Fruit fly (Drosophila melanogaster): Measurements from ENCODE around the gene CG5946.

Gene CG5946

dm6 chr3L:11869328-11869727 lies 47.3 kb upstream of the CG5946 start (continued):
- TF ChIP-seq CG10431 (GFP tag; optimal IDR thresholded peaks at IDR 0.05), result no peak
- TF ChIP-seq CG3281 (GFP tag; optimal IDR thresholded peaks at IDR 0.05), result peak; percentile 2
- no peak for TF ChIP-seq Eip74EF (GFP tag; optimal IDR thresholded peaks at IDR 0.05)
- no peak for TF ChIP-seq D19A (tag; optimal IDR thresholded peaks at IDR 0.05)
- no peak for TF ChIP-seq CG8765 (GFP tag; IDR thresholded peaks at IDR 0.05)
- TF ChIP-seq odd (GFP tag; optimal IDR thresholded peaks at IDR 0.05), result no peak
- TF ChIP-seq CG18599 (GFP tag; optimal IDR thresholded peaks at IDR 0.05), result peak; percentile 55
- no peak for TF ChIP-seq B-H2 (GFP tag; optimal IDR thresholded peaks at IDR 0.05)
- TF ChIP-seq bowl (GFP tag; IDR thresholded peaks at IDR 0.05), result no peak
- no peak for TF ChIP-seq zen2 (GFP tag; IDR thresholded peaks at IDR 0.05; ENCODE audit: partially characterized antibody)
- no peak for TF ChIP-seq nau (GFP tag; optimal IDR thresholded peaks at IDR 0.05)
- TF ChIP-seq ro (GFP tag; IDR thresholded peaks at IDR 0.05), result no peak
- peak; percentile 51 for TF ChIP-seq CG12769 (tag; optimal IDR thresholded peaks at IDR 0.05)
- no peak for TF ChIP-seq Trl (optimal IDR thresholded peaks at IDR 0.05)
- TF ChIP-seq Trl (GFP tag; optimal IDR thresholded peaks at IDR 0.05), result no peak
- no peak for TF ChIP-seq CG14965 (GFP tag; optimal IDR thresholded peaks at IDR 0.05; ENCODE audit: borderline replicate concordance)
- TF ChIP-seq btn (GFP tag; optimal IDR thresholded peaks at IDR 0.05), result no peak
- no peak for TF ChIP-seq h (optimal IDR thresholded peaks at IDR 0.05)
- TF ChIP-seq NfI (GFP tag; optimal IDR thresholded peaks at IDR 0.05), result peak; percentile 3
- no peak for TF ChIP-seq CG17829 (tag; optimal IDR thresholded peaks at IDR 0.05)
- TF ChIP-seq cato (GFP tag; optimal IDR thresholded peaks at IDR 0.05; ENCODE audit: borderline replicate concordance), result no peak
- peak; percentile 20 for TF ChIP-seq CG7556 (GFP tag; optimal IDR thresholded peaks at IDR 0.05)
- TF ChIP-seq corto (GFP tag; optimal IDR thresholded peaks at IDR 0.05), result no peak
- no peak for TF ChIP-seq kay (GFP tag; optimal IDR thresholded peaks at IDR 0.05)
- TF ChIP-seq CG14441 (GFP tag; IDR thresholded peaks at IDR 0.05), result peak; percentile 11; the same call in 1 of the 2 replicates
- TF ChIP-seq CG10979 (tag; optimal IDR thresholded peaks at IDR 0.05), result no peak
- no peak for TF ChIP-seq CG16863 (GFP tag; optimal IDR thresholded peaks at IDR 0.05)
- TF ChIP-seq Taf1 (GFP tag; IDR thresholded peaks at IDR 0.05), result no peak
- TF ChIP-seq lmd (GFP tag; IDR thresholded peaks at IDR 0.05), result no peak; the same call in 1 of the 2 replicates
- no peak for TF ChIP-seq CG13894 (tag; optimal IDR thresholded peaks at IDR 0.05)
- TF ChIP-seq CG7745 (tag; optimal IDR thresholded peaks at IDR 0.05), result no peak
- no peak for TF ChIP-seq sc (optimal IDR thresholded peaks at IDR 0.05)
- TF ChIP-seq sc (GFP tag; optimal IDR thresholded peaks at IDR 0.05), result no peak
- no peak for TF ChIP-seq Poxn (GFP tag; IDR thresholded peaks at IDR 0.05)
- peak; percentile 39 for TF ChIP-seq Hand (GFP tag; optimal IDR thresholded peaks at IDR 0.05)
- TF ChIP-seq CG10654 (GFP tag; optimal IDR thresholded peaks at IDR 0.05), result no peak
- TF ChIP-seq pfk (GFP tag; optimal IDR thresholded peaks at IDR 0.05), result no peak
- TF ChIP-seq Side (GFP tag; optimal IDR thresholded peaks at IDR 0.05), result no peak
- no peak for TF ChIP-seq HHEX (GFP tag; optimal IDR thresholded peaks at IDR 0.05)
- TF ChIP-seq ken (GFP tag; IDR thresholded peaks at IDR 0.05), result no peak
- peak; percentile 44 for TF ChIP-seq Hmr (GFP tag; optimal IDR thresholded peaks at IDR 0.05)
- no peak for TF ChIP-seq az2 (GFP tag; optimal IDR thresholded peaks at IDR 0.05)
- no peak for TF ChIP-seq jumu (GFP tag; optimal IDR thresholded peaks at IDR 0.05)
- TF ChIP-seq GATAe (GFP tag; conservative IDR thresholded peaks at IDR 0.05), result no peak
- no peak for TF ChIP-seq CG2129 (GFP tag; IDR thresholded peaks at IDR 0.05; ENCODE audit: partially characterized antibody)
- TF ChIP-seq Hr39 (optimal IDR thresholded peaks at IDR 0.05), result no peak
- no peak for TF ChIP-seq CG11695 (GFP tag; IDR thresholded peaks at IDR 0.05)
- TF ChIP-seq CG17186 (GFP tag; optimal IDR thresholded peaks at IDR 0.05), result no peak
- no peak for TF ChIP-seq sima (GFP tag; optimal IDR thresholded peaks at IDR 0.05)
- no peak for TF ChIP-seq CG12942 (GFP tag; optimal IDR thresholded peaks at IDR 0.05)
- no peak for TF ChIP-seq fru (optimal IDR thresholded peaks at IDR 0.05)
- TF ChIP-seq CG2875 (GFP tag; optimal IDR thresholded peaks at IDR 0.05), result no peak
- TF ChIP-seq CG32532 (GFP tag; IDR thresholded peaks at IDR 0.05), result peak; percentile 40; the same call in 1 of the 2 replicates

All from whole organism, embryonic.